Worm (Caenorhabditis elegans) whole organism, L4/young adult: ENCODE results near the gene oac-10.

Source experiments
- W03F9.2 ChIP-seq: fragments of 150-350 bp; optimal IDR thresholded peaks from 2 replicates; lab custom pipeline; 2014; ENCODE audit warnings: missing biosample characterization, missing genetic modification characterization
- dao-5 ChIP-seq: sonication (generic microtip); optimal IDR thresholded peaks from 2 replicates; lab custom pipeline; 2016; ENCODE audit warnings: missing genotype, missing genetic modification characterization, moderate library complexity, missing compliant biosample characterization
- him-1 ChIP-seq: sonication (generic microtip); optimal IDR thresholded peaks from 2 replicates; lab custom pipeline; 2016; ENCODE audit warnings: missing genotype, missing genetic modification reagents, missing genetic modification characterization, missing compliant biosample characterization

ce11 chrII:3850655-3851054 is 19.0 kb upstream of the oac-10 start, which contains the start of gene nhr-72:
- TF ChIP-seq him-1 (tag; lab: Kevin White, UChicago) (no peak), dao-5 (no peak), W03F9.2 (tag; lab: Kevin White, UChicago) (no peak)
